Worm (Caenorhabditis elegans) whole organism, midembryonic: Measurements from ENCODE around the gene ZK899.5.
A peak's percentile ranks its signal among the peaks of the same experiment; 100 is the strongest.

Experiments
- T22C8.4 ChIP-seq: fragments of 200-800 bp; sonication (Bioruptor generic); IDR thresholded peaks from 2 replicates; pipeline ENCODE4 v1.3.6; 2022; ENCODE audit warnings: missing genetic modification characterization, missing compliant biosample characterization
- cog-1 ChIP-seq: sonication (generic microtip); optimal IDR thresholded peaks from 2 replicates; lab custom pipeline; 2016; ENCODE audit warnings: missing genetic modification characterization, missing compliant biosample characterization
- flt-1 ChIP-seq: fragments of 200-800 bp; sonication (Bioruptor generic); IDR thresholded peaks from 2 replicates; pipeline ENCODE4 v1.3.6; 2022; ENCODE audit warnings: missing genetic modification characterization, missing compliant biosample characterization
- klf-2 ChIP-seq: fragments of 200-800 bp; sonication (Bioruptor generic); conservative IDR thresholded peaks from 2 replicates; pipeline ENCODE4 v1.3.6; 2022; ENCODE audit warnings: missing genetic modification reagents, missing genetic modification characterization, missing compliant biosample characterization
- med-1 ChIP-seq: sonication (generic microtip); optimal IDR thresholded peaks from 2 replicates; lab custom pipeline; 2017; ENCODE audit warnings: missing genetic modification characterization, mild to moderate bottlenecking, missing compliant biosample characterization, antibody characterized with exemption, missing genetic modification reagents; ENCODE audit not compliant: insufficient read depth
- ref-1 ChIP-seq: fragments of 200-800 bp; sonication (Bioruptor generic); conservative IDR thresholded peaks from 2 replicates; pipeline ENCODE4 v1.3.6; 2022; ENCODE audit warnings: missing genetic modification reagents, missing genetic modification characterization, missing compliant biosample characterization
- tab-1 ChIP-seq: fragments of 200-800 bp; sonication (Bioruptor generic); IDR thresholded peaks from 2 replicates; pipeline ENCODE4 v1.3.6; 2022; ENCODE audit warnings: missing genetic modification characterization, missing compliant biosample characterization
- ztf-23 ChIP-seq: fragments of 200-800 bp; sonication (Bioruptor generic); IDR thresholded peaks from 2 replicates; pipeline ENCODE4 v1.3.6; 2022; ENCODE audit warnings: missing genetic modification reagents, missing genetic modification characterization, missing compliant biosample characterization
- ztf-29 ChIP-seq: fragments of 200-800 bp; sonication (Bioruptor generic); IDR thresholded peaks from 2 replicates; pipeline ENCODE4 v1.3.6; 2022; ENCODE audit warnings: missing genetic modification reagents, missing genetic modification characterization, missing compliant biosample characterization

ZK899.5 gene

DNA sequence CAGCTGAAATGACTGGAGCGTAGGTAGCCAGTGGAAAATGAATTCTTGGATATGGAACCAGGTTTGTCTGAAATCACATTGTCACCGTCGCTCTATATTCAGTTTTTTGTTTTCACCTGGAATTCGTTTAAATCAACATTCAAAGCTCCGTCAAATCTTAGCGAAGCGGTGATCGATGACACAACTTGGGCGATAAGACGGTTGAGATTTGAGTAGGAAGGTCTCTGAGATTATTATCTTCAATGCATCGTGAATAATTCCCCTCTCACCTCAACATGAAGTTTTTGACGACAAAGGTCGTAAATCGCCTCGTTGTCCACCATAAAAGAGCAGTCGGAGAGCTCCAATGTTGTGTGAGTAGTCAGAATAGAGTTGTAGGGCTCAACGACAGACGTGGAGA lies 4.2 kb downstream of the ZK899.5 start:
- TF ChIP-seq cog-1 (tag; lab: Kevin White, UChicago) (no peak), ztf-29 (GFP tag; lab: Robert Waterston, UW) (no peak), ref-1 (GFP tag; lab: Robert Waterston, UW) (no peak), tab-1 (GFP tag; lab: Robert Waterston, UW) (no peak), med-1 (no peak), T22C8.4 (GFP tag; lab: Robert Waterston, UW) (no peak), ztf-23 (GFP tag; lab: Robert Waterston, UW) (no peak), flt-1 (no peak), klf-2 (GFP tag; lab: Robert Waterston, UW) (no peak)

DNA sequence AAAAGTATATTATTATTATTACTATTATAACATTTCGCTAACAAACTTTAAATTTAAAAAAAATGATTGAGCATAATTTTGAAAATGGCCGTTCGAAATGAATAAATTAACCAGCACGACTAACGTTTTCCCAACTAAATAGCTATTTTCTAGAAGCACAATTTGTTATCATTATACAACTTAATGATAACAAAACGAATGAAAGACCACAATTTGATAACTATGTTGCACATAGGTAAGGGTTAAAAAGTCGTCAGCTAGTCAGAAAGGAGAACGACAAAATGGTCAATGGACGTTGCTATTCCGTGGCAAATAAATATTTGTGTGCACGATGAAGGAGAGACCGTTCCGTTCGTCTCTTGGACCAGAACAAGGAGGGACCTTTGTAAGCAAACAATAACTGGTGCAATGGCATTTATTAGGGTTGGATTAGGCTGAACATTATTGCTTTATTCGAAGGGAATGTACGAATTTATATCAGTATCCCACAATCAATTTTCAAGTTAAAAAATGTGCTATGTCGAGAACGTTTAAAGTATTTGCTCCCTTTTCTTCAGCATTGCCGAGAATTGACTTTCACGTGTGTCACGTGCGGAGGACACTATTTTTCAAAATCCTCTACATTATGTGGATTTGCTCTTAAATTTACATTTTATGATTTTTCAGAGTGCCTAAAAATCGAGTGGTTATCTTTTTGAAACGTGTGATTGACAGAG lies 8.1 kb downstream of the ZK899.5 start, which contains the start of gene ZK899.3:
Gene ZK899.3 (plus strand): TSS at position 666 of the 716 bp plus-strand sequence.
- TF ChIP-seq ref-1 (GFP tag; lab: Robert Waterston, UW) (no peak), T22C8.4 (GFP tag; lab: Robert Waterston, UW) (no peak), med-1 (no peak), tab-1 (GFP tag; lab: Robert Waterston, UW) (no peak), klf-2 (GFP tag; lab: Robert Waterston, UW) (no peak), ztf-23 (GFP tag; lab: Robert Waterston, UW) (no peak), cog-1 (tag; lab: Kevin White, UChicago) (no peak), flt-1 (no peak), ztf-29 (GFP tag; lab: Robert Waterston, UW) (no peak)

DNA sequence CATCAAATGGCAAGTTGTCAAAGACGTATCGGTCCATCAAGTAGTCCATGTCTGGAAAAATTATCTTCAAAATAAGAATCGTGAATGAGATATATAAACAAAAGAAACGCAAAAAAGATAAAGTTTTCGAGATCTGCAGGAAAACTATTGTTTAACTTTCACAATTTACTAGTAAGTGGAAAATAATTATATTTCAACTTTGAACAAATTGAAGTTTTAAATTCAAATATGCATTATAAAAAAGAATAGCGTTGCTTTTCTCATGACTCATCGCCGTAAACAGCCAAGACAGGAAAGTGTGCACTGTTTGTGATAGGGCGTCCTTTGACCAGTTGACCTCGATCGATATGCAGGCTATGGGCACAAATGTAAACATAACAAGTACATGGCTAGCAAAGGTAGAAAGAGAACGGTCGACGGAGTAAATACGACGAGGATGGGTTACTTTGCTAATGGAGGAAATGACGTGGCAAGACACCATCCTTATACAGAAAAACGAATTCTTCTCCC lies 8.7 kb downstream of the ZK899.5 start, which contains the start of gene ZK899.2:
Gene ZK899.2 (minus strand): TSS at position 51 of the 510 bp plus-strand sequence.
- TF ChIP-seq ztf-29 (GFP tag; lab: Robert Waterston, UW) (no peak), klf-2 (GFP tag; lab: Robert Waterston, UW) (no peak)

DNA sequence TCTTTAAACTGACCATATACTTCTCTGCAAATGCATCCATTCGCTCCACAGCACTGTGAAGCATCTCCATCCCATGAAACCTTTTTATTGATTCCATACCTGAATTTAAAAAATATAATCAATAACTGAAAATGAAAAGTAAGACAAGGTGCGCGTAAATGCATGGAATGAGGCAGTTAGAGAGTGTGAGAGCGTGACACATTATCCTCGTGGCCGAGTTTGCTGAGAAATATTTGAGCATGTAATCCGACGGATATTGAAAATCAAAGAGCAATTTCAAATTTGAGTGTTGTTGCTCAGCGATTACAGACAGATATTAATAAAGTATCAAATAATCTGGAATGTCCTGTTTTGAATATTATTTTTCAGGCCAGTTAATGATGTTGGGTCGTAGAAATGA lies 11.4 kb downstream of the ZK899.5 start, which contains the start of gene ZK899.7:
Gene ZK899.7 (minus strand): TSS at position 101 of the 400 bp plus-strand sequence.
- TF ChIP-seq cog-1 (tag; lab: Kevin White, UChicago) (no peak), ztf-29 (GFP tag; lab: Robert Waterston, UW) (no peak)

DNA sequence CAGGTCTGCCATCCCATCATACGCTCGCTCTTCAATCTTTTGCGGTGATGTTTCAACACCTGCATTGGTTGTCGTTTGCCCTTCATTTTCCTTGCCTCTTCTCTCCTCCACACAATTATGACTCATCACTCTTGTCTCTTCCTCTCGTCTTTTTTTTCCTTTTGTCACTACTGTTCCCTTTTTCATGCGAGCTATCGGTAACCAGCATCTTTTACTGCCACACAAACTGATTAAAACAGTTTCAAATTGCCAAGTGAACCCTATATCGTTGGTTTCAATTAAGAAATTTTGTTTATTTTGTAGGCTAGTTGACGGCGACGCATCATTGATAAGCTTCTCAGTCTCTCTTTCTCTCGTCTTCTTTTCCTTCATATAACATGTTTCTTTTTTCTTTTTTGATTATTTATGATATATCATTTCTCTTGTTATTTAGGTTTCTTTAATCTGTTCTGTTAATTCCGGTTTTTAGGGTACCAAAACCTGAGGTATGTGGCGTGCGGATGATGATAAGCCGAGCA lies 14.5 kb downstream of the ZK899.5 start, which contains the start of gene ZK899.1:
Gene ZK899.1 (plus strand): TSS at position 468 of the 518 bp plus-strand sequence.
- TF ChIP-seq klf-2 (GFP tag; lab: Robert Waterston, UW) (no peak), ref-1 (GFP tag; lab: Robert Waterston, UW) (no peak), cog-1 (tag; lab: Kevin White, UChicago) (no peak), ztf-29 (GFP tag; lab: Robert Waterston, UW) (no peak), flt-1 (no peak), ztf-23 (GFP tag; lab: Robert Waterston, UW) (no peak)

DNA sequence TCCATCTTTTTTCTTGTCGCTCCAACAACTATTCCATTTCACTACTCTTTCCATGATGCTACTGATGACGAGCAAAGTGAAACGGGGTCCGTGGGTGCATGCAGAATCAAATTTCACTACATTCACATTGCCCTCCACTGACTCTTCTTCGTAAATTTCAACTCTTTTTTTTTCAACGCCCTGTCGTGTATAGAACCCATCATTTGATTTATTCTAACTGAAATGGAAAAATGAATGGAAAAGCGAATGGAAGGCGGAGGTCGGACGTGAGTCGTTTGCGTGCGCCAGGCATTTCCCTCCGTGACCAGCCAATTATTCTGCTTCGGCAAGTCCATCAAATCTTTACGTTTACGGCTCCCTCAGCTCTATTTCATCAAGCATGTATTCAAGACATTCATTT lies 16.9 kb downstream of the ZK899.5 start:
- TF ChIP-seq ztf-23 (GFP tag; lab: Robert Waterston, UW) (no peak), cog-1 (tag; lab: Kevin White, UChicago) (no peak), med-1 (no peak)

DNA sequence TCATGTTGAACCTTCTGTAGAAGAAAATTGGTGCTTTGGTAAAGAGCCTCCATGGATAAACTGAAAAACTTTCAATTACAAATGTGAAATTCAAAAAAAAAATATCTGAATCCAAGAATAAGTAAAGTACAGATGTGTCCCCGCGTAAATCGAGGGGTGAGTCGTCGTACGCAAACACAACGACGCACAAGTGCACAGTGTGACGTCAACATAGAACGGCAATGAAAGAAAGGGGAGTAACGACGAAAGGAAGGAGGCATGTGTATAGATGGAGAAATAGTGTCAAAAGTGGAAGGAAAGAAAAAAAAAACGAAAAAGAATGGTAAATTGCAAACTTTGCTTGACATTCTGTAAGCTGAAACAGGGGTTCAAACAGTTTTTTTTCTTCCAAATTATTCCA lies 19.2 kb downstream of the ZK899.5 start, which contains the start of gene memb-1:
Gene memb-1 (minus strand): TSS at position 60 of the 400 bp plus-strand sequence.
- TF ChIP-seq klf-2 (GFP tag; lab: Robert Waterston, UW), result no peak
- TF ChIP-seq cog-1 (tag; lab: Kevin White, UChicago), result peak; percentile 32

DNA sequence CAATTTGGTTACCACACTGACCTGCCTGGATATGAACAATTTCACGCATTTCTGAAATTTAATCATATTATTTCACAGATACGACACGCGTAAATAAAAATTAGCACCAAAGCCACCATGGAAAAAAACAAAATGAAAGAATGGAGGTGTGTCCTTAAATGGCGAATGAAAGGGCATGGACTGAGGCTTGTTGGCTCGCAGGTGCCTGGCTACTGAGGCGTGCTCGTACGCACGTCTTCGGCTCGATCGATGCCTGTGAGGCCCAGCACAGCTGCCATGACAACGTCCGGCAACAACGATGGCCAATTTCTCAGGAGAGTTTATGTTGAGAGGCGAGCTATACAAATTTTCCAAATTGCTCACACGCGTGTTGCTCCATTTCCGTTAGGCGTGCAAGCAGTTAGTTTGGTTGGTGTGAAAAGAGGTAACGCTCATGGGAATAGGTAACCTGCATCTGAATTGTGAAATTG lies 23.9 kb downstream of the ZK899.5 start, which contains the start of gene tbb-4:
Gene tbb-4 (minus strand): TSS at position 51 of the 470 bp plus-strand sequence.
- TF ChIP-seq ztf-29 (GFP tag; lab: Robert Waterston, UW) (no peak), tab-1 (GFP tag; lab: Robert Waterston, UW) (no peak), klf-2 (GFP tag; lab: Robert Waterston, UW) (no peak), ztf-23 (GFP tag; lab: Robert Waterston, UW) (no peak), T22C8.4 (GFP tag; lab: Robert Waterston, UW) (no peak), flt-1 (no peak), cog-1 (tag; lab: Kevin White, UChicago) (no peak), ref-1 (GFP tag; lab: Robert Waterston, UW) (no peak), med-1 (no peak)

DNA sequence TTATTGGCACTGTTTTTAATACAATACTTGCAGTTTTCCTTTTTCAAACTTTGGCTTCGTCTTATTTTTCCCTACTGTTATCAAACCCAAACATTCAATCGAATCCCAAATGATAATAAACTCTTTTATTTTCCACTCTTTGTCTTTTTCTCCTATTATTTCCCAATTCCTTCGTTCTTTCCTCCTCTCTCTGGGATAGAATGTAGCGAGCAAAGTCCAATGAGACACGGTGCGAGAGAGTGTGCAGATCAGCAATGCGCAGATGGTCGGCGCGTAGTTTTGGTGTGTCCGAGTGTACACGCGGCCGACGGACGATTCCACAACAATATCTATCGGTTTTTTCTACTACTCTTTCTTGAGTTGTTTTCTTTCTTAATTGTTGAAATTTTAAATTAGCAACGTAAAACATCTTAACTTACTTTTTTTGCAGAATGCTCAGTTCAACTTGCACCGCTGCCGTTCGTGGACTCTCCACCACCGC lies 29.7 kb downstream of the ZK899.5 start, which contains the start of gene B0272.3:
Gene B0272.3 (plus strand): TSS at position 431 of the 481 bp plus-strand sequence.
- peak; percentile 17 for TF ChIP-seq cog-1 (tag; lab: Kevin White, UChicago)
- no peak for TF ChIP-seq klf-2 (GFP tag; lab: Robert Waterston, UW)

DNA sequence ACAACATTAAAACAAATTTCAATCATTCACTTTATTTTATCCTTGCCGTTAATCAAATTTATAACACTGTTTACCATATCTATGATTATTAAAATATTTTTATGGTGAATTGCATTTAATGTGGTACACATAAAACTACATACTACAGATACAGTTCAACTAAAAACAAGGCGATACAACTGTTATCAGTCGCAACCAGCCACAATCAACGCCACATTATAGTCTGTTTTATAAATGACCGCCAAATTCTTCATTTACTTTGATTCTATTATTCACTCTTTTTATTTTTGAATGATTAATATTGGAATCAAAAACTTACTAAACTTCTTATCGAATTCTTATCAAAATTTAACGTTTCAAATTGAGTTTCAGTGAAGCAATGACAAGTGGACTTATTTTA lies 32.7 kb downstream of the ZK899.5 start, which contains the start of gene B0272.4:
Gene B0272.4 (plus strand): TSS at position 373 of the 400 bp plus-strand sequence.
- no peak for TF ChIP-seq ztf-23 (GFP tag; lab: Robert Waterston, UW)
